Worm (Caenorhabditis elegans) whole organism, young adult: ENCODE measurements around the gene srz-102.

Experiments used
- B0035.1 ChIP-seq: sonication (generic microtip); optimal IDR thresholded peaks from 2 replicates; lab custom pipeline; 2016; ENCODE audit warnings: missing genetic modification characterization, mild to moderate bottlenecking, missing compliant biosample characterization, missing genotype, missing genetic modification reagents
- C17E4.6 ChIP-seq: fragments of 200-800 bp; sonication (Bioruptor generic); IDR thresholded peaks from 2 replicates; pipeline ENCODE4 v1.3.6; 2022; ENCODE audit warnings: missing genetic modification reagents, missing genetic modification characterization, missing compliant biosample characterization
- D2030.7 ChIP-seq: fragments of 200-800 bp; sonication (Bioruptor generic); IDR thresholded peaks from 2 replicates; pipeline ENCODE4 v1.3.6; 2022; ENCODE audit warnings: missing genetic modification reagents, missing genetic modification characterization, missing compliant biosample characterization
- F22D6.2 ChIP-seq: sonication (generic microtip); optimal IDR thresholded peaks from 2 replicates; lab custom pipeline; 2016; ENCODE audit warnings: mild to moderate bottlenecking, missing genetic modification characterization, missing compliant biosample characterization
- F33H1.4 ChIP-seq: fragments of 200-800 bp; sonication (Bioruptor generic); IDR thresholded peaks from 2 replicates; pipeline ENCODE4 v1.3.6; 2022; ENCODE audit warnings: missing genetic modification reagents, missing genetic modification characterization, missing compliant biosample characterization
- F52B5.7 ChIP-seq: sonication (generic microtip); optimal IDR thresholded peaks from 2 replicates; lab custom pipeline; 2016; ENCODE audit warnings: mild to moderate bottlenecking, missing genetic modification characterization, missing compliant biosample characterization
- K12H6.12 ChIP-seq: fragments of 200-800 bp; sonication (Bioruptor generic); optimal IDR thresholded peaks from 2 replicates; lab custom pipeline; 2018; ENCODE audit warnings: mild to moderate bottlenecking, missing genetic modification characterization, missing compliant biosample characterization
- Y53G8AR.9 ChIP-seq: fragments of 200-800 bp; sonication (Bioruptor generic); conservative IDR thresholded peaks from 2 replicates; pipeline ENCODE4 v1.3.6; 2022; ENCODE audit warnings: missing genetic modification reagents, missing genetic modification characterization, missing compliant biosample characterization
- bed-2 ChIP-seq: fragments of 200-800 bp; sonication (Bioruptor generic); IDR thresholded peaks from 2 replicates; pipeline ENCODE4 v1.3.6; 2022; ENCODE audit warnings: missing genetic modification reagents, missing genetic modification characterization, missing compliant biosample characterization
- cebp-2 ChIP-seq: fragments of 200-800 bp; sonication (Bioruptor generic); IDR thresholded peaks from 2 replicates; pipeline ENCODE4 v1.3.6; 2022; ENCODE audit warnings: missing genetic modification characterization, missing compliant biosample characterization
- ceh-100 ChIP-seq: fragments of 200-800 bp; sonication (Bioruptor generic); IDR thresholded peaks from 2 replicates; pipeline ENCODE4 v1.3.6; 2022; ENCODE audit warnings: missing genetic modification reagents, missing genetic modification characterization, missing compliant biosample characterization
- ceh-91 ChIP-seq: fragments of 200-800 bp; sonication (Bioruptor generic); IDR thresholded peaks from 2 replicates; pipeline ENCODE4 v1.3.6; 2022; ENCODE audit warnings: missing genetic modification reagents, missing genetic modification characterization, missing compliant biosample characterization
- die-1 ChIP-seq: sonication (generic microtip); optimal IDR thresholded peaks from 2 replicates; lab custom pipeline; 2016; ENCODE audit warnings: missing genotype, mild to moderate bottlenecking, missing genetic modification characterization, missing compliant biosample characterization
- egl-18 ChIP-seq: fragments of 200-800 bp; sonication (Bioruptor generic); IDR thresholded peaks from 2 replicates; pipeline ENCODE4 v1.3.6; 2022; ENCODE audit warnings: missing genetic modification reagents, missing genetic modification characterization, missing compliant biosample characterization
- gei-17 ChIP-seq: fragments of 200-800 bp; sonication (Bioruptor generic); optimal IDR thresholded peaks from 2 replicates; lab custom pipeline; 2018; ENCODE audit warnings: mild to moderate bottlenecking, missing genetic modification characterization, missing compliant biosample characterization
- hrde-1 ChIP-seq: sonication (generic microtip); optimal IDR thresholded peaks from 2 replicates; lab custom pipeline; 2016; ENCODE audit warnings: missing genetic modification characterization, mild to moderate bottlenecking, missing compliant biosample characterization, moderate library complexity, missing genotype, missing genetic modification reagents, borderline replicate concordance
- let-526 ChIP-seq: fragments of 200-800 bp; sonication (Bioruptor generic); IDR thresholded peaks from 2 replicates; pipeline ENCODE4 v1.3.6; 2022; ENCODE audit warnings: missing genetic modification reagents, missing genetic modification characterization, missing compliant biosample characterization
- lin-40 ChIP-seq: sonication (generic microtip); optimal IDR thresholded peaks from 2 replicates; lab custom pipeline; 2016; ENCODE audit warnings: missing genetic modification characterization, mild to moderate bottlenecking, missing compliant biosample characterization, missing genotype, missing genetic modification reagents
- lir-1 ChIP-seq: fragments of 200-800 bp; sonication (Bioruptor generic); conservative IDR thresholded peaks from 2 replicates; pipeline ENCODE4 v1.3.6; 2022; ENCODE audit warnings: missing genetic modification reagents, missing genetic modification characterization, missing compliant biosample characterization
- madf-10 ChIP-seq: sonication (generic microtip); optimal IDR thresholded peaks from 2 replicates; lab custom pipeline; 2016; ENCODE audit warnings: mild to moderate bottlenecking, missing genetic modification characterization, missing compliant biosample characterization
- madf-3 ChIP-seq: fragments of 200-800 bp; sonication (Bioruptor generic); IDR thresholded peaks from 2 replicates; pipeline ENCODE4 v1.3.6; 2022; ENCODE audit warnings: missing genetic modification reagents, missing genetic modification characterization, missing compliant biosample characterization
- madf-6 ChIP-seq: fragments of 200-800 bp; sonication (Bioruptor generic); IDR thresholded peaks from 2 replicates; pipeline ENCODE4 v1.3.6; 2022; ENCODE audit warnings: missing genetic modification reagents, missing genetic modification characterization, missing compliant biosample characterization
- mel-28 ChIP-seq: sonication (generic microtip); optimal IDR thresholded peaks from 2 replicates; lab custom pipeline; 2016; ENCODE audit warnings: borderline replicate concordance, mild to moderate bottlenecking, missing genetic modification characterization, missing compliant biosample characterization
- mes-4 ChIP-seq: sonication (generic microtip); optimal IDR thresholded peaks from 2 replicates; lab custom pipeline; 2016; ENCODE audit warnings: missing genotype, missing genetic modification characterization, missing compliant biosample characterization
- mxl-1 ChIP-seq: sonication (generic microtip); optimal IDR thresholded peaks from 2 replicates; lab custom pipeline; 2016; ENCODE audit warnings: missing genetic modification characterization, missing compliant biosample characterization
- pha-4 ChIP-seq: fragments of 150-350 bp; sonication (generic microtip); optimal IDR thresholded peaks from 2 replicates; lab custom pipeline; 2014; ENCODE audit warnings: missing biosample characterization, missing genetic modification reagents, missing genetic modification characterization
- rpc-1 ChIP-seq, 2 experiments: fragments of 150-350 bp in 1 of 2; sonication (generic microtip) in 1 of 2; optimal IDR thresholded peaks; 2 replicates each; lab custom pipeline; 2014 to 2018; ENCODE audit warnings: missing biosample characterization in 1 of 2, missing genetic modification characterization in 1 of 2, missing genetic modification reagents in 1 of 2, missing genotype in 1 of 2
- tlf-1 ChIP-seq: fragments of 200-800 bp; sonication (Bioruptor generic); optimal IDR thresholded peaks from 2 replicates; lab custom pipeline; 2018; ENCODE audit warnings: mild to moderate bottlenecking, missing genetic modification characterization, missing compliant biosample characterization
- zfh-2 ChIP-seq: fragments of 200-800 bp; sonication (Bioruptor generic); conservative IDR thresholded peaks from 2 replicates; pipeline ENCODE4 v1.3.6; 2022; ENCODE audit warnings: missing genetic modification reagents, missing genetic modification characterization, missing compliant biosample characterization
- ztf-18 ChIP-seq: sonication (generic microtip); optimal IDR thresholded peaks from 2 replicates; lab custom pipeline; 2016; ENCODE audit warnings: missing genotype, mild to moderate bottlenecking, missing genetic modification characterization, missing compliant biosample characterization
- ztf-25 ChIP-seq: fragments of 200-800 bp; sonication (Bioruptor generic); IDR thresholded peaks from 2 replicates; pipeline ENCODE4 v1.3.6; 2022; ENCODE audit warnings: missing genetic modification reagents, missing genetic modification characterization, missing compliant biosample characterization
- ztf-3 ChIP-seq: fragments of 200-800 bp; sonication (Bioruptor generic); optimal IDR thresholded peaks from 2 replicates; lab custom pipeline; 2018; ENCODE audit warnings: mild to moderate bottlenecking, missing genetic modification characterization, missing compliant biosample characterization

Gene srz-102

DNA sequence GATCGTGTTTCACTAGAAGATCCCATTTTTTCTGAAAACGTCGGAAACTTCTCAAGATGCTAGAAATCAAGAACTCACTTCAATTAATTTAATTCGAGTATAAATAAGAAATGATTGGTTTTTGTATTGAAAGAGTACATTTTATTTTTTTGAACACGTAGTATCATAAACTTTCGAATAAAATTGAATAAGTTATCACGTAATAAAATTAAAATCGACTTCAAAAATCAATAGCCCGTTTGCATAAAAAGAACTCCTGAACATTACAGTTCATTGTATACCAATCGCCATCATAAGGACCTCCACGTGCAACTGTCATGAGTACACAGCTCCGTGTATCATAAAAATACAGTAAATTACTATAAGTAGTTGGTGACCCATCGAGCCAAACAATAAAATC, 46.4 kb downstream of the srz-102 start, which contains the start of gene T25E12.16:
Gene T25E12.16 (minus strand): TSS at position 101 of the 400 bp plus-strand sequence.
- no peak for TF ChIP-seq pha-4 (tag; lab: Kevin White, UChicago)
- TF ChIP-seq D2030.7 (GFP tag; lab: Robert Waterston, UW) = no peak

DNA sequence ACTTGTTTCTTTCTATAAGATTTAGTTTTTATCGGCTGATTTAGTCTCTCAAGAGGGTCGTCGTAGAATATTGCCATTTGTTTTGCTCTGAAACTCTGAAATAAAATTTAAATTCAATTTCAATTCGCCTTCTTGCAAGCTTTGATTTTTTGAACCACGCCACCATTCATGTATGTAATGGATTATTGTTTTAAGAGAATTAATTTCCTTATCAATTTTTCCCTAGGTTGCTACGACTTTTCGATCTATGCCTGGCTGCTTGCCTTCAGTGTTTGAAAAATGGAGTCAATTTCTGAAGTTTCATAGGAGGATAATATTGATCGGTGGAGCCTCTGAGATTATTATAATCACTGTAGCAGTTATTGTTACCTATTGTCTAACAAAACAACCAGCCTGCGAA, 48.2 kb downstream of the srz-102 start, which contains the start of the genes clec-38 and clec-34:
Gene clec-38 (minus strand): TSS at position 101 of the 400 bp plus-strand sequence.
Gene clec-34 (plus strand): TSS at position 248 of the 400 bp plus-strand sequence.
- no peak for TF ChIP-seq madf-6 (GFP tag; lab: Robert Waterston, UW)
- TF ChIP-seq madf-3 (GFP tag; lab: Robert Waterston, UW) = no peak
- TF ChIP-seq mel-28 (tag; lab: Kevin White, UChicago) = no peak
- no peak for TF ChIP-seq F22D6.2 (tag; lab: Kevin White, UChicago)
- TF ChIP-seq ceh-91 (GFP tag; lab: Robert Waterston, UW) = no peak
- TF ChIP-seq lin-40 (tag; lab: Kevin White, UChicago) = no peak
- TF ChIP-seq ceh-100 = no peak
- TF ChIP-seq F52B5.7 (tag; lab: Kevin White, UChicago) = no peak
- TF ChIP-seq die-1 (tag; lab: Kevin White, UChicago) = no peak
- no peak for TF ChIP-seq cebp-2 (GFP tag; lab: Robert Waterston, UW)
- no peak for TF ChIP-seq gei-17
- TF ChIP-seq K12H6.12 = no peak
- TF ChIP-seq tlf-1 = no peak
- TF ChIP-seq egl-18 (GFP tag; lab: Robert Waterston, UW) = no peak

DNA sequence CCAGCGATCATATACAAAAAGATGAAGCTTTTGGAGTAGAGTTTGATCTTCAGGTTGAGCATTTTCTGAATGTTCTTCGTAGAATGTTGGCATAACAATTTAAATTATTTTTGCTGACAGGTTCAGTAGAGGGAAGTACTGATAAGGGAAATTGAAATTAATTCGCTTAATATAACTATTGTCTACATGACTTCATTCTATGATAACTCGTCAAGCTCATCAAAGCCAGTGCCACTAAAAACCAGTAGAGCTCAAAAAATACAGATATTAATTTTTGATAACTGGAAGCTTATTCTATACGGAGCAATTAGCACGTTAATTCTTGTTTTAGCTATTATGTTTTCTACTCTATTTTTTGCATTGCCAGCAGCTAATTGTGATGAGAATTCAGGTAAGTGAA, 51.8 kb downstream of the srz-102 start, which contains the start of the genes clec-29 and clec-39:
Gene clec-29 (minus strand): TSS at position 101 of the 400 bp plus-strand sequence.
Gene clec-39 (plus strand): TSS at position 169 of the 400 bp plus-strand sequence.
- TF ChIP-seq C17E4.6 (GFP tag; lab: Robert Waterston, UW) (no peak), Y53G8AR.9 (GFP tag; lab: Robert Waterston, UW) (no peak), ztf-3 (GFP tag; lab: Kevin White, UChicago) (no peak), ztf-25 (GFP tag; lab: Robert Waterston, UW) (no peak), ztf-18 (tag; lab: Kevin White, UChicago) (no peak), bed-2 (GFP tag; lab: Robert Waterston, UW) (no peak), B0035.1 (no peak), let-526 (GFP tag; lab: Robert Waterston, UW) (no peak), lir-1 (GFP tag; lab: Robert Waterston, UW) (no peak), F33H1.4 (GFP tag; lab: Robert Waterston, UW) (no peak), mes-4 (tag; lab: Kevin White, UChicago) (no peak), rpc-1 (optimal IDR thresholded peaks at IDR 0.05; lab: Kevin White, UChicago) (no peak), rpc-1 (tag; optimal IDR thresholded peaks at IDR 0.05; lab: Kevin White, UChicago) (no peak), hrde-1 (tag; lab: Kevin White, UChicago) (no peak), mxl-1 (tag; lab: Kevin White, UChicago) (no peak), madf-10 (tag; lab: Kevin White, UChicago) (no peak), gei-17 (no peak), zfh-2 (GFP tag; lab: Robert Waterston, UW) (no peak), egl-18 (GFP tag; lab: Robert Waterston, UW) (no peak)
- TF ChIP-seq, all 124 proteins: peak for 0
